Fruit fly (Drosophila melanogaster) whole organism, embryonic: ENCODE data around the gene CG8952.

Source experiments
- CG10147 ChIP-seq: fragments of 200-800 bp; sonication (Bioruptor generic); optimal IDR thresholded peaks from 2 replicates; lab custom pipeline; 2019; ENCODE audit warnings: missing biosample characterization, mild to moderate bottlenecking, missing genetic modification characterization, moderate library complexity
- CG10431 ChIP-seq: fragments of 200-800 bp; sonication (Bioruptor generic); optimal IDR thresholded peaks from 3 replicates; lab custom pipeline; 2018; ENCODE audit warnings: missing biosample characterization, mild to moderate bottlenecking, missing genetic modification characterization
- CG10959 ChIP-seq: fragments of 200-800 bp; sonication (Bioruptor generic); IDR thresholded peaks from 2 replicates; pipeline ENCODE4 v1.3.6; 2022; ENCODE audit warnings: missing biosample characterization, missing genetic modification characterization
- CG12391 ChIP-seq: fragments of 200-800 bp; sonication (Bioruptor generic); optimal IDR thresholded peaks from 3 replicates; lab custom pipeline; 2018; ENCODE audit warnings: missing biosample characterization, mild to moderate bottlenecking, missing genetic modification characterization, moderate library complexity
- CG13775 ChIP-seq: fragments of 200-800 bp; sonication (Bioruptor generic); optimal IDR thresholded peaks from 3 replicates; lab custom pipeline; 2017; ENCODE audit warnings: missing biosample characterization, mild to moderate bottlenecking, missing genetic modification characterization
- CG14965 ChIP-seq: fragments of 200-800 bp; sonication (Bioruptor generic); optimal IDR thresholded peaks from 2 replicates; lab custom pipeline; 2016; ENCODE audit warnings: missing biosample characterization, missing genetic modification characterization, borderline replicate concordance
- CG15269 ChIP-seq: fragments of 200-800 bp; sonication (Bioruptor generic); optimal IDR thresholded peaks from 2 replicates; lab custom pipeline; 2018; ENCODE audit warnings: missing biosample characterization, mild to moderate bottlenecking, missing genetic modification characterization, moderate library complexity
- CG15601 ChIP-seq: fragments of 200-800 bp; sonication (Bioruptor generic); optimal IDR thresholded peaks from 3 replicates; lab custom pipeline; 2019; ENCODE audit warnings: missing biosample characterization, mild to moderate bottlenecking, missing genetic modification characterization, moderate library complexity
- CG17186 ChIP-seq: fragments of 200-800 bp; sonication (Bioruptor generic); optimal IDR thresholded peaks from 3 replicates; lab custom pipeline; 2017; ENCODE audit warnings: missing biosample characterization, missing genetic modification reagents, missing genetic modification characterization
- CG17612 ChIP-seq: fragments of 200-800 bp; sonication (Bioruptor generic); IDR thresholded peaks from 2 replicates; pipeline ENCODE4 v1.3.6; 2022; ENCODE audit warnings: missing biosample characterization, missing genetic modification characterization
- CG17912 ChIP-seq: fragments of 200-800 bp; sonication (Bioruptor generic); optimal IDR thresholded peaks from 2 replicates; lab custom pipeline; 2018; ENCODE audit warnings: missing biosample characterization, mild to moderate bottlenecking, missing genetic modification characterization
- CG18011 ChIP-seq: fragments of 200-800 bp; sonication (Bioruptor generic); optimal IDR thresholded peaks from 2 replicates; lab custom pipeline; 2017; ENCODE audit warnings: missing biosample characterization, missing genetic modification characterization, mild to moderate bottlenecking, moderate library complexity, missing genotype
- CG2129 ChIP-seq: fragments of 200-800 bp; sonication (Bioruptor generic); IDR thresholded peaks from 2 replicates; pipeline ENCODE4 v1.3.6; 2022; ENCODE audit warnings: missing biosample characterization, missing genetic modification characterization; ENCODE audit not compliant: partially characterized antibody
- CG32767 ChIP-seq: fragments of 200-800 bp; sonication (Bioruptor generic); IDR thresholded peaks from 2 replicates; pipeline ENCODE4 v1.3.6; 2022; ENCODE audit warnings: missing biosample characterization, missing genetic modification characterization
- CG5245 ChIP-seq: fragments of 200-800 bp; sonication (Bioruptor generic); optimal IDR thresholded peaks from 3 replicates; lab custom pipeline; 2016; ENCODE audit warnings: missing biosample characterization, missing genetic modification characterization
- CG6765 ChIP-seq: fragments of 200-800 bp; sonication (Bioruptor generic); optimal IDR thresholded peaks from 3 replicates; lab custom pipeline; 2017; ENCODE audit warnings: missing biosample characterization, mild to moderate bottlenecking, missing genetic modification characterization
- CG8290 ChIP-seq, 3 experiments: fragments of 200-800 bp; sonication (Bioruptor generic); optimal IDR thresholded peaks; 2 replicates each; lab custom pipeline; 2016 to 2019; ENCODE audit warnings: missing biosample characterization in 3 of 3, missing genetic modification characterization in 3 of 3, mild to moderate bottlenecking in 2 of 3, moderate library complexity in 1 of 3
- CG8359 ChIP-seq: fragments of 200-800 bp; sonication (Bioruptor generic); optimal IDR thresholded peaks from 2 replicates; lab custom pipeline; 2017; ENCODE audit warnings: missing biosample characterization, mild to moderate bottlenecking, missing genetic modification characterization, borderline replicate concordance
- CG8944 ChIP-seq: fragments of 200-800 bp; sonication (Bioruptor generic); optimal IDR thresholded peaks from 3 replicates; lab custom pipeline; 2016; ENCODE audit warnings: missing biosample characterization, missing genetic modification characterization
- Chrac-16 ChIP-seq: fragments of 200-800 bp; sonication (Bioruptor generic); optimal IDR thresholded peaks from 3 replicates; lab custom pipeline; 2016; ENCODE audit warnings: missing biosample characterization, missing genetic modification characterization
- CkIIα-i1 ChIP-seq: fragments of 200-800 bp; sonication (Bioruptor generic); IDR thresholded peaks from 2 replicates; pipeline ENCODE4 v1.3.6; 2022; ENCODE audit warnings: missing biosample characterization, missing genetic modification characterization
- CrebB ChIP-seq: fragments of 200-800 bp; sonication (Bioruptor generic); optimal IDR thresholded peaks from 3 replicates; lab custom pipeline; 2018; ENCODE audit warnings: missing biosample characterization, mild to moderate bottlenecking, missing genetic modification characterization
- Dbx ChIP-seq: fragments of 200-800 bp; sonication (Bioruptor generic); IDR thresholded peaks from 3 replicates; pipeline ENCODE4 v1.3.6; 2022; ENCODE audit warnings: missing biosample characterization, missing genetic modification characterization
- Deaf1 ChIP-seq: fragments of 200-800 bp; optimal IDR thresholded peaks from 3 replicates; lab custom pipeline; 2019; ENCODE audit warnings: missing biosample characterization, mild to moderate bottlenecking, missing genetic modification characterization, moderate library complexity
- Dll ChIP-seq: fragments of 200-800 bp; sonication (Bioruptor generic); IDR thresholded peaks from 4 replicates; pipeline ENCODE4 v1.3.6; 2022; ENCODE audit warnings: missing biosample characterization, missing genetic modification characterization; ENCODE audit not compliant: partially characterized antibody
- Dp ChIP-seq: fragments of 200-800 bp; sonication (Bioruptor generic); optimal IDR thresholded peaks from 2 replicates; lab custom pipeline; 2018; ENCODE audit warnings: missing biosample characterization, mild to moderate bottlenecking, missing genetic modification characterization, moderate library complexity
- Fer3 ChIP-seq: fragments of 200-800 bp; sonication (Bioruptor generic); optimal IDR thresholded peaks from 2 replicates; lab custom pipeline; 2018; ENCODE audit warnings: missing biosample characterization, mild to moderate bottlenecking, missing genetic modification characterization, moderate library complexity
- H2.0 ChIP-seq: fragments of 200-800 bp; sonication (Bioruptor generic); IDR thresholded peaks from 2 replicates; pipeline ENCODE4 v1.3.6; 2022; ENCODE audit warnings: missing biosample characterization, missing genetic modification characterization
- Med ChIP-seq: fragments of 200-800 bp; sonication (Bioruptor generic); peaks from one replicate; lab custom pipeline; 2016; ENCODE audit warnings: missing biosample characterization, missing genetic modification characterization, mild to moderate bottlenecking, inconsistent platforms, moderate library complexity
- Mrtf ChIP-seq: fragments of 200-800 bp; sonication (Bioruptor generic); IDR thresholded peaks from 3 replicates; pipeline ENCODE4 v1.3.6; 2022; ENCODE audit warnings: missing biosample characterization, missing genetic modification characterization
- Myb ChIP-seq: fragments of 200-800 bp; sonication (Bioruptor generic); optimal IDR thresholded peaks from 2 replicates; lab custom pipeline; 2016; ENCODE audit warnings: missing biosample characterization, missing genetic modification characterization
- ase ChIP-seq: fragments of 200-800 bp; sonication (Bioruptor generic); IDR thresholded peaks from 3 replicates; pipeline ENCODE4 v1.3.6; 2022; ENCODE audit warnings: missing biosample characterization, missing genetic modification characterization
- bowl ChIP-seq: fragments of 200-800 bp; sonication (Bioruptor generic); IDR thresholded peaks from 2 replicates; pipeline ENCODE4 v1.3.6; 2022; ENCODE audit warnings: missing biosample characterization, missing genetic modification characterization
- btn ChIP-seq: fragments of 200-800 bp; sonication (Bioruptor generic); optimal IDR thresholded peaks from 2 replicates; lab custom pipeline; 2016; ENCODE audit warnings: missing biosample characterization, missing genetic modification characterization
- dmrt11E ChIP-seq: fragments of 200-800 bp; sonication (Bioruptor generic); optimal IDR thresholded peaks from 3 replicates; lab custom pipeline; 2018; ENCODE audit warnings: missing biosample characterization, mild to moderate bottlenecking, missing genetic modification characterization, moderate library complexity
- fru ChIP-seq: fragments of >200 bp; optimal IDR thresholded peaks from 2 replicates; lab custom pipeline; 2017
- gro ChIP-seq: fragments of 200-800 bp; sonication (Bioruptor generic); optimal IDR thresholded peaks from 2 replicates; lab custom pipeline; 2016; ENCODE audit warnings: missing biosample characterization, missing genetic modification characterization
- h ChIP-seq: fragments of >200 bp; optimal IDR thresholded peaks from 2 replicates; lab custom pipeline; 2017
- hb ChIP-seq: fragments of 200-800 bp; sonication (Bioruptor generic); IDR thresholded peaks from 3 replicates; pipeline ENCODE4 v1.3.6; 2022; ENCODE audit warnings: missing biosample characterization, missing genetic modification characterization; ENCODE audit not compliant: partially characterized antibody
- hkb ChIP-seq, 2 experiments: fragments of 200-800 bp in 1 of 2; fragments of >200 bp in 1 of 2; sonication (Bioruptor generic) in 1 of 2; IDR thresholded peaks in 1 of 2; optimal IDR thresholded peaks in 1 of 2; 2 replicates each; pipeline versions ENCODE4 v1.3.6 to Lab custom; 2017 to 2022; ENCODE audit warnings: missing biosample characterization in 1 of 2, missing genetic modification characterization in 1 of 2
- jumu ChIP-seq: fragments of 200-800 bp; sonication (Bioruptor generic); optimal IDR thresholded peaks from 3 replicates; lab custom pipeline; 2016; ENCODE audit warnings: missing biosample characterization, missing genetic modification characterization
- kay ChIP-seq: fragments of 200-800 bp; sonication (Bioruptor generic); optimal IDR thresholded peaks from 2 replicates; lab custom pipeline; 2016; ENCODE audit warnings: missing biosample characterization, missing genetic modification characterization
- mld ChIP-seq: fragments of 200-800 bp; sonication (Bioruptor generic); IDR thresholded peaks from 3 replicates; pipeline ENCODE4 v1.3.6; 2022; ENCODE audit warnings: missing biosample characterization, missing genetic modification characterization; ENCODE audit not compliant: partially characterized antibody
- nerfin-1 ChIP-seq: fragments of 200-800 bp; sonication (Bioruptor generic); optimal IDR thresholded peaks from 3 replicates; lab custom pipeline; 2019; ENCODE audit warnings: missing biosample characterization, mild to moderate bottlenecking, missing genetic modification characterization, moderate library complexity
- nerfin-2 ChIP-seq: fragments of 200-800 bp; sonication (Bioruptor generic); IDR thresholded peaks from 2 replicates; pipeline ENCODE4 v1.3.6; 2022; ENCODE audit warnings: missing biosample characterization, missing genetic modification characterization; ENCODE audit not compliant: partially characterized antibody
- pum ChIP-seq: fragments of 200-800 bp; sonication (Bioruptor generic); optimal IDR thresholded peaks from 2 replicates; lab custom pipeline; 2016; ENCODE audit warnings: missing biosample characterization, missing genetic modification characterization
- schlank ChIP-seq: fragments of 200-800 bp; sonication (Bioruptor generic); optimal IDR thresholded peaks from 2 replicates; lab custom pipeline; 2018; ENCODE audit warnings: missing biosample characterization, mild to moderate bottlenecking, missing genetic modification characterization
- sim ChIP-seq: fragments of 200-800 bp; sonication (Bioruptor generic); IDR thresholded peaks from 2 replicates; pipeline ENCODE4 v1.3.6; 2022; ENCODE audit warnings: missing biosample characterization, missing genetic modification characterization
- tgo ChIP-seq: fragments of 200-800 bp; sonication (Bioruptor generic); IDR thresholded peaks from 3 replicates; pipeline ENCODE4 v1.3.6; 2022; ENCODE audit warnings: missing biosample characterization, missing genetic modification characterization
- zf30C ChIP-seq: fragments of 200-800 bp; sonication (Bioruptor generic); optimal IDR thresholded peaks from 3 replicates; lab custom pipeline; 2018; ENCODE audit warnings: missing biosample characterization, mild to moderate bottlenecking, missing genetic modification characterization
- zfh2 ChIP-seq: fragments of 200-800 bp; sonication (Bioruptor generic); optimal IDR thresholded peaks from 2 replicates; lab custom pipeline; 2016; ENCODE audit warnings: missing biosample characterization, missing genetic modification characterization

CG8952 gene

dm6 chrX:15762723-15763122 lies 3.5 kb downstream of the CG8952 start, which contains the start of gene Polr3A (continued):
- no peak for TF ChIP-seq CG8290 (GFP tag; optimal IDR thresholded peaks at IDR 0.05; lab: Kevin White, UChicago)
- no peak for TF ChIP-seq CG8290 (tag; optimal IDR thresholded peaks at IDR 0.05; lab: Kevin White, UChicago)
- no peak for TF ChIP-seq zf30C (GFP tag; lab: Kevin White, UChicago)
- no peak for TF ChIP-seq kay (GFP tag; lab: Kevin White, UChicago)
- no peak for TF ChIP-seq nerfin-2 (GFP tag; lab: Robert Waterston, UW)
- TF ChIP-seq Deaf1 (tag; lab: Kevin White, UChicago), result no peak
- TF ChIP-seq Med (GFP tag; lab: Kevin White, UChicago), result peak; percentile 18
- no peak for TF ChIP-seq jumu (GFP tag; lab: Kevin White, UChicago)
- TF ChIP-seq h (lab: Kevin White, UChicago), result no peak
- no peak for TF ChIP-seq Chrac-16 (GFP tag; lab: Kevin White, UChicago)
- no peak for TF ChIP-seq Dbx
- TF ChIP-seq CkIIα-i1 (GFP tag; lab: Robert Waterston, UW), result no peak
- no peak for TF ChIP-seq CG10431
- TF ChIP-seq CG15601 (tag; lab: Kevin White, UChicago), result no peak
- no peak for TF ChIP-seq zfh2 (GFP tag; lab: Kevin White, UChicago)
- TF ChIP-seq CG13775 (GFP tag; lab: Kevin White, UChicago), result no peak
- TF ChIP-seq gro (GFP tag; lab: Kevin White, UChicago), result no peak
- no peak for TF ChIP-seq Mrtf (GFP tag; lab: Robert Waterston, UW)
- no peak for TF ChIP-seq CG12391 (tag; lab: Kevin White, UChicago)
- no peak for TF ChIP-seq CG10147
- TF ChIP-seq CG14965 (GFP tag; lab: Kevin White, UChicago), result no peak
- TF ChIP-seq CG17912, result no peak
- TF ChIP-seq hb (GFP tag; lab: Robert Waterston, UW), result no peak
- TF ChIP-seq CG32767 (GFP tag; lab: Robert Waterston, UW), result no peak
- no peak for TF ChIP-seq btn
- peak; percentile 74 for TF ChIP-seq CG17186
- TF ChIP-seq Dll (GFP tag; lab: Robert Waterston, UW), result peak; percentile 65; the same call in 3 of the 4 replicates
- TF ChIP-seq tgo (GFP tag; lab: Robert Waterston, UW), result no peak
- no peak for TF ChIP-seq CG6765 (GFP tag; lab: Kevin White, UChicago)
- no peak for TF ChIP-seq CrebB
- TF ChIP-seq dmrt11E (tag; lab: Kevin White, UChicago), result no peak
- TF ChIP-seq nerfin-1 (tag; lab: Kevin White, UChicago), result no peak
- peak; percentile 15 for TF ChIP-seq Myb (GFP tag; lab: Kevin White, UChicago)
- TF ChIP-seq Dp (GFP tag; lab: Kevin White, UChicago), result peak; percentile 65
- TF ChIP-seq bowl (GFP tag; lab: Robert Waterston, UW), result no peak
- TF ChIP-seq ase (GFP tag; lab: Robert Waterston, UW), result no peak
- TF ChIP-seq CG15269, result no peak
- no peak for TF ChIP-seq fru (lab: Kevin White, UChicago)
- TF ChIP-seq CG2129 (GFP tag; lab: Robert Waterston, UW), result no peak
- no peak for TF ChIP-seq CG10959 (GFP tag; lab: Robert Waterston, UW)
- no peak for TF ChIP-seq CG8359 (GFP tag; lab: Kevin White, UChicago)
- 0 out of 3 replicates have a peak, but pooled peaks have one; percentile 18 for TF ChIP-seq mld (GFP tag; lab: Robert Waterston, UW)
- no peak for TF ChIP-seq H2.0 (GFP tag; lab: Robert Waterston, UW)
- no peak for TF ChIP-seq sim (GFP tag; lab: Robert Waterston, UW)
- TF ChIP-seq schlank (tag; lab: Kevin White, UChicago), result no peak
- no peak for TF ChIP-seq Fer3 (tag; lab: Kevin White, UChicago)
- no peak for TF ChIP-seq hkb (optimal IDR thresholded peaks at IDR 0.05; lab: Kevin White, UChicago)
- no peak for TF ChIP-seq hkb (GFP tag; IDR thresholded peaks at IDR 0.05; lab: Robert Waterston, UW)
- TF ChIP-seq CG5245 (GFP tag; lab: Kevin White, UChicago), result no peak
- no peak for TF ChIP-seq pum (GFP tag; lab: Kevin White, UChicago)
- TF ChIP-seq CG18011, result no peak
- no peak for TF ChIP-seq CG17612
- TF ChIP-seq CG8944, result no peak
